Worm (Caenorhabditis elegans) whole organism, L4/young adult: Measurements from ENCODE around the gene nhr-118.

ENCODE experiments used
- W03F9.2 ChIP-seq: fragments of 150-350 bp; optimal IDR thresholded peaks from 2 replicates; lab custom pipeline; 2014; ENCODE audit warnings: missing biosample characterization, missing genetic modification characterization
- dao-5 ChIP-seq: sonication (generic microtip); optimal IDR thresholded peaks from 2 replicates; lab custom pipeline; 2016; ENCODE audit warnings: missing genotype, missing genetic modification characterization, moderate library complexity, missing compliant biosample characterization
- him-1 ChIP-seq: sonication (generic microtip); optimal IDR thresholded peaks from 2 replicates; lab custom pipeline; 2016; ENCODE audit warnings: missing genotype, missing genetic modification reagents, missing genetic modification characterization, missing compliant biosample characterization

nhr-118 gene

DNA sequence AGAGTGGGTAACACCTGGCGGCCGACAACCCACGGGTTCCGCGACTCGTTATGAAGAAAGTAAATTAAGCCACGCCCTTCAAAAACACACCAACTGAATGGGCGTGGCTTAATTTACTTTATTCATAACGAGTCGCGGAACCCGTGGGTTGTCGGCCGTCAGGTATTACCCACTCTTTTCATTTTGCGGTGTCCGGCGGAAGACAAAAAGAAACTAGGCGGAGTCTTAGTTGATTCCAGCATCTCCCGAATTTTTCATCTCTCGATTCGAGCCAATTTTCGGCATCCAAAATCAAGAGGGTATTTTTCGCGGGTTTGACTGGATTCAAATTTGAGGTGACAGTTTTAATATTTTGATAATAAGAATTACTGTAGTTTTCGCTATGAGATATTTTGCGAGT, 40.0 kb downstream of the nhr-118 start:
- TF ChIP-seq W03F9.2 (tag; lab: Kevin White, UChicago) (no peak), him-1 (tag; lab: Kevin White, UChicago) (no peak), dao-5 (tag; lab: Kevin White, UChicago) (no peak)

DNA sequence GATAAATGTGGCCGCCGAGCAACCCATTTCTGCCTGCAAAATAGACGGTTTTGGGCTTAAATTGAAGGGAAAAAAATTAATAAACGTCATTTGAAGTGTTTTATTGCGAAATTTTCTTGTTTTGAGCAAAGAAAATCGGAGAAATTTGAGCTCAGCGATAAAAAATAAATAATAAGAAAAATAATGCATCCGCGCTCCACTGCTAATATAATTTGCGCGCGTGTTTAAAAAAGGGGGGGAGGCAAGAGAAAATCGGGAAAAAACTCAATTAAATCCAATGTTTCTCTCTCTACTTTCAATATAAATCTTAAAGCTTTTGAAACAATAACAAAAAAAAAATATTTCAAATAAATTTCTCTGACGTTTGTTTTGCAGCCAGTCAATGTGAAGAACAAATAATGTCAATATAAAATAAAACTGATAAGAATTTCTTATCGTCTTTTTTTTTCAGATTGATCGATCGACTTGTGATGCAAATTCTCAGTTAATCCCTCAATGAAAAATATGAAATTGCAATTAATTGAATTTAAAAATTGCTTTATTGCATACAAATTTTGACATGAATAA, 43.0 kb downstream of the nhr-118 start, which contains the start of gene rft-2:
TSS of gene rft-2 (minus strand) at position 41 of the 567 bp plus-strand sequence.
- TF ChIP-seq dao-5 (tag; lab: Kevin White, UChicago) (no peak), him-1 (tag; lab: Kevin White, UChicago) (peak; percentile 33), W03F9.2 (tag; lab: Kevin White, UChicago) (peak; percentile 49)

DNA sequence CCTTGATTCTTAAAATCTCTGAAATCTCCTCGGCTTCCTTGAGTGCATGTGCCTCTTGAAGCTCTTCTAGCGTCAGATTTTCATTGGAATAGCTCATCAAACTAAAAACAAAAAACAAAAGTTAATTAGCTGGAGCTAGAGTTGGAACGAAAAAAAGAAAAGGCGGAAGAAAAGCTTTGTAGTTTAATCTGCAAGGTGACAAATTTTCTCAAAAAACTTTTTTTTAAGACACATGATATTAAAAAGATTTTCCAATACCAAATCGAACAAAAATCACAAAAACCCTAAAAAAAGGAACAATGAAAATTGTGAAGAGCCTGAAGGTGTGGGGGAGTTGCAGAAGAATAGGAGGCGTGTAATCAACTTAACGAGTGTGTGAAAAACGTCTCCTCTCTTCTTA, 47.0 kb downstream of the nhr-118 start, which contains the start of gene gnrr-5:
TSS of gene gnrr-5 (minus strand) at position 101 of the 400 bp plus-strand sequence.
- no peak for TF ChIP-seq W03F9.2 (tag; lab: Kevin White, UChicago)
- no peak for TF ChIP-seq him-1 (tag; lab: Kevin White, UChicago)
- no peak for TF ChIP-seq dao-5 (tag; lab: Kevin White, UChicago)
